Worm (Caenorhabditis elegans) whole organism, young adult: ENCODE data around the gene mpz-5.

Experiments used
- B0019.2 ChIP-seq: fragments of 200-800 bp; sonication (Bioruptor generic); conservative IDR thresholded peaks from 2 replicates; pipeline ENCODE4 v1.3.6; 2022; ENCODE audit warnings: missing genetic modification reagents, missing genetic modification characterization, missing compliant biosample characterization
- C06A6.2 ChIP-seq: fragments of 200-800 bp; sonication (Bioruptor generic); conservative IDR thresholded peaks from 2 replicates; pipeline ENCODE4 v1.3.6; 2022; ENCODE audit warnings: missing genetic modification characterization, missing compliant biosample characterization
- D2030.7 ChIP-seq: fragments of 200-800 bp; sonication (Bioruptor generic); IDR thresholded peaks from 2 replicates; pipeline ENCODE4 v1.3.6; 2022; ENCODE audit warnings: missing genetic modification reagents, missing genetic modification characterization, missing compliant biosample characterization
- F10E7.11 ChIP-seq: sonication (generic microtip); optimal IDR thresholded peaks from 2 replicates; lab custom pipeline; 2017; ENCODE audit warnings: mild to moderate bottlenecking, missing genetic modification characterization, moderate library complexity, missing compliant biosample characterization
- K11D2.4 ChIP-seq: fragments of 200-800 bp; sonication (Bioruptor generic); IDR thresholded peaks from 2 replicates; pipeline ENCODE4 v1.3.6; 2022; ENCODE audit warnings: missing genetic modification reagents, missing genetic modification characterization, missing compliant biosample characterization
- K12H6.12 ChIP-seq: fragments of 200-800 bp; sonication (Bioruptor generic); optimal IDR thresholded peaks from 2 replicates; lab custom pipeline; 2018; ENCODE audit warnings: mild to moderate bottlenecking, missing genetic modification characterization, missing compliant biosample characterization
- T07F8.4 ChIP-seq: sonication (generic microtip); optimal IDR thresholded peaks from 2 replicates; lab custom pipeline; 2016; ENCODE audit warnings: mild to moderate bottlenecking, missing genetic modification characterization, moderate library complexity, missing compliant biosample characterization
- Y56A3A.18 ChIP-seq: fragments of 200-800 bp; sonication (Bioruptor generic); IDR thresholded peaks from 2 replicates; pipeline ENCODE4 v1.3.6; 2022; ENCODE audit warnings: missing genetic modification reagents, missing genetic modification characterization, missing compliant biosample characterization
- Y79H2A.3 ChIP-seq: fragments of 200-800 bp; sonication (Bioruptor generic); conservative IDR thresholded peaks from 2 replicates; pipeline ENCODE4 v1.3.6; 2022; ENCODE audit warnings: missing genetic modification reagents, missing genetic modification characterization, missing compliant biosample characterization
- Y95B8A.8 ChIP-seq: fragments of 200-800 bp; sonication (Bioruptor generic); IDR thresholded peaks from 2 replicates; pipeline ENCODE4 v1.3.6; 2022; ENCODE audit warnings: missing genetic modification reagents, missing genetic modification characterization, missing compliant biosample characterization
- ZK185.1 ChIP-seq: sonication (generic microtip); optimal IDR thresholded peaks from 2 replicates; lab custom pipeline; 2016; ENCODE audit warnings: mild to moderate bottlenecking, missing genetic modification characterization, missing compliant biosample characterization; ENCODE audit not compliant: poor library complexity, severe bottlenecking
- atf-7 ChIP-seq: sonication (generic microtip); optimal IDR thresholded peaks from 2 replicates; lab custom pipeline; 2017; ENCODE audit warnings: mild to moderate bottlenecking, missing genetic modification characterization, missing compliant biosample characterization
- attf-3 ChIP-seq: fragments of 200-800 bp; sonication (Bioruptor generic); conservative IDR thresholded peaks from 2 replicates; pipeline ENCODE4 v1.3.6; 2022; ENCODE audit warnings: missing genetic modification reagents, missing genetic modification characterization, missing compliant biosample characterization
- attf-5 ChIP-seq: fragments of 200-800 bp; sonication (Bioruptor generic); optimal IDR thresholded peaks from 2 replicates; lab custom pipeline; 2018; ENCODE audit warnings: mild to moderate bottlenecking, missing genetic modification characterization, missing compliant biosample characterization
- ccch-3 ChIP-seq: fragments of 200-800 bp; sonication (Bioruptor generic); optimal IDR thresholded peaks from 2 replicates; lab custom pipeline; 2018; ENCODE audit warnings: mild to moderate bottlenecking, missing genetic modification characterization, missing compliant biosample characterization
- ceh-100 ChIP-seq: fragments of 200-800 bp; sonication (Bioruptor generic); IDR thresholded peaks from 2 replicates; pipeline ENCODE4 v1.3.6; 2022; ENCODE audit warnings: missing genetic modification reagents, missing genetic modification characterization, missing compliant biosample characterization
- ceh-27 ChIP-seq: fragments of 200-800 bp; sonication (Bioruptor generic); optimal IDR thresholded peaks from 2 replicates; lab custom pipeline; 2018; ENCODE audit warnings: mild to moderate bottlenecking, missing genetic modification characterization, moderate library complexity, missing compliant biosample characterization
- chd-7 ChIP-seq: sonication (generic microtip); optimal IDR thresholded peaks from 2 replicates; lab custom pipeline; 2016; ENCODE audit warnings: mild to moderate bottlenecking, missing genetic modification characterization, moderate library complexity, missing compliant biosample characterization
- die-1 ChIP-seq: sonication (generic microtip); optimal IDR thresholded peaks from 2 replicates; lab custom pipeline; 2016; ENCODE audit warnings: missing genotype, mild to moderate bottlenecking, missing genetic modification characterization, missing compliant biosample characterization
- egl-44 ChIP-seq: fragments of 200-800 bp; sonication (Bioruptor generic); IDR thresholded peaks from 2 replicates; pipeline ENCODE4 v1.3.6; 2022; ENCODE audit warnings: missing genetic modification reagents, missing genetic modification characterization, missing compliant biosample characterization
- gei-17 ChIP-seq: fragments of 200-800 bp; sonication (Bioruptor generic); optimal IDR thresholded peaks from 2 replicates; lab custom pipeline; 2018; ENCODE audit warnings: mild to moderate bottlenecking, missing genetic modification characterization, missing compliant biosample characterization
- hmg-1.2 ChIP-seq: fragments of 200-800 bp; sonication (Bioruptor generic); IDR thresholded peaks from 2 replicates; pipeline ENCODE4 v1.3.6; 2022; ENCODE audit warnings: missing genetic modification reagents, missing genetic modification characterization, missing compliant biosample characterization
- let-526 ChIP-seq: fragments of 200-800 bp; sonication (Bioruptor generic); IDR thresholded peaks from 2 replicates; pipeline ENCODE4 v1.3.6; 2022; ENCODE audit warnings: missing genetic modification reagents, missing genetic modification characterization, missing compliant biosample characterization
- lin-40 ChIP-seq: sonication (generic microtip); optimal IDR thresholded peaks from 2 replicates; lab custom pipeline; 2016; ENCODE audit warnings: missing genetic modification characterization, mild to moderate bottlenecking, missing compliant biosample characterization, missing genotype, missing genetic modification reagents
- lir-1 ChIP-seq: fragments of 200-800 bp; sonication (Bioruptor generic); conservative IDR thresholded peaks from 2 replicates; pipeline ENCODE4 v1.3.6; 2022; ENCODE audit warnings: missing genetic modification reagents, missing genetic modification characterization, missing compliant biosample characterization
- madf-6 ChIP-seq: fragments of 200-800 bp; sonication (Bioruptor generic); IDR thresholded peaks from 2 replicates; pipeline ENCODE4 v1.3.6; 2022; ENCODE audit warnings: missing genetic modification reagents, missing genetic modification characterization, missing compliant biosample characterization
- madf-8 ChIP-seq: fragments of 200-800 bp; sonication (Bioruptor generic); conservative IDR thresholded peaks from 2 replicates; pipeline ENCODE4 v1.3.6; 2022; ENCODE audit warnings: missing genetic modification reagents, missing genetic modification characterization, missing compliant biosample characterization
- mcd-1 ChIP-seq: fragments of 200-800 bp; sonication (Bioruptor generic); IDR thresholded peaks from 2 replicates; pipeline ENCODE4 v1.3.6; 2022; ENCODE audit warnings: missing genetic modification reagents, missing genetic modification characterization, missing compliant biosample characterization
- mel-28 ChIP-seq: sonication (generic microtip); optimal IDR thresholded peaks from 2 replicates; lab custom pipeline; 2016; ENCODE audit warnings: borderline replicate concordance, mild to moderate bottlenecking, missing genetic modification characterization, missing compliant biosample characterization
- nfya-1 ChIP-seq: sonication (generic microtip); optimal IDR thresholded peaks from 2 replicates; lab custom pipeline; 2017; ENCODE audit warnings: antibody characterized with exemption, missing compliant biosample characterization, missing genetic modification characterization, borderline replicate concordance; ENCODE audit not compliant: insufficient read depth
- nfyb-1 ChIP-seq: fragments of 200-800 bp; sonication (Bioruptor generic); IDR thresholded peaks from 2 replicates; pipeline ENCODE4 v1.3.6; 2022; ENCODE audit warnings: missing genetic modification reagents, missing genetic modification characterization, missing compliant biosample characterization
- pbrm-1 ChIP-seq: fragments of 200-800 bp; sonication (Bioruptor generic); IDR thresholded peaks from 2 replicates; pipeline ENCODE4 v1.3.6; 2022; ENCODE audit warnings: missing genetic modification reagents, missing genetic modification characterization, missing compliant biosample characterization
- rcor-1 ChIP-seq: fragments of 200-800 bp; sonication (Bioruptor generic); IDR thresholded peaks from 2 replicates; pipeline ENCODE4 v1.3.6; 2022; ENCODE audit warnings: missing genetic modification reagents, missing genetic modification characterization, missing compliant biosample characterization
- repo-1 ChIP-seq: sonication (generic microtip); optimal IDR thresholded peaks from 2 replicates; lab custom pipeline; 2017; ENCODE audit warnings: mild to moderate bottlenecking, missing genetic modification characterization, missing compliant biosample characterization
- rpc-1 ChIP-seq, 2 experiments: fragments of 150-350 bp in 1 of 2; sonication (generic microtip) in 1 of 2; optimal IDR thresholded peaks; 2 replicates each; lab custom pipeline; 2014 to 2018; ENCODE audit warnings: missing biosample characterization in 1 of 2, missing genetic modification characterization in 1 of 2, missing genetic modification reagents in 1 of 2, missing genotype in 1 of 2
- sea-2 ChIP-seq: fragments of 200-800 bp; sonication (Bioruptor generic); IDR thresholded peaks from 2 replicates; pipeline ENCODE4 v1.3.6; 2022; ENCODE audit warnings: missing genetic modification characterization, missing compliant biosample characterization
- snpc-4 ChIP-seq, 5 experiments: fragments of 150-350 bp in 1 of 5; sonication (generic microtip) in 4 of 5; optimal IDR thresholded peaks; 2 replicates each; lab custom pipeline; 2014 to 2018; ENCODE audit warnings: missing genetic modification characterization in 5 of 5, missing biosample characterization in 3 of 5, antibody characterized with exemption in 2 of 5, mild to moderate bottlenecking in 2 of 5, missing compliant biosample characterization in 2 of 5, missing genotype in 2 of 5, moderate library complexity in 2 of 5, missing genetic modification reagents in 1 of 5
- somi-1 ChIP-seq: fragments of 200-800 bp; sonication (Bioruptor generic); optimal IDR thresholded peaks from 2 replicates; lab custom pipeline; 2018; ENCODE audit warnings: mild to moderate bottlenecking, missing genetic modification characterization, missing compliant biosample characterization
- tbx-9 ChIP-seq: sonication (generic microtip); optimal IDR thresholded peaks from 2 replicates; lab custom pipeline; 2016; ENCODE audit warnings: borderline replicate concordance, missing genetic modification characterization, inconsistent platforms, missing compliant biosample characterization
- ztf-28 ChIP-seq: fragments of 200-800 bp; sonication (Bioruptor generic); IDR thresholded peaks from 2 replicates; pipeline ENCODE4 v1.3.6; 2022; ENCODE audit warnings: missing genetic modification reagents, missing genetic modification characterization, missing compliant biosample characterization

mpz-5 gene

ce11 chrIV:10417781-10418180 is 44.2 kb upstream of the mpz-5 start, which contains the start of gene F13B12.6:
Gene F13B12.6, minus strand, starts transcription at chrIV:10417881.
- TF ChIP-seq let-526 (no peak), gei-17 (no peak), nfyb-1 (GFP tag; lab: Robert Waterston, UW) (no peak), snpc-4 (GFP tag; optimal IDR thresholded peaks at IDR 0.05; lab: Kevin White, UChicago) (no peak), snpc-4 (tag; optimal IDR thresholded peaks at IDR 0.05; lab: Kevin White, UChicago) (no peak), mcd-1 (GFP tag; lab: Robert Waterston, UW) (no peak)

- TF ChIP-seq mcd-1 (GFP tag; lab: Robert Waterston, UW) (no peak), attf-3 (GFP tag; lab: Robert Waterston, UW) (no peak), ceh-27 (GFP tag; lab: Kevin White, UChicago) (no peak), egl-44 (GFP tag; lab: Robert Waterston, UW) (no peak), Y56A3A.18 (no peak), Y95B8A.8 (GFP tag; lab: Robert Waterston, UW) (no peak), ztf-28 (GFP tag; lab: Robert Waterston, UW) (no peak), B0019.2 (no peak), ccch-3 (no peak), atf-7 (tag; lab: Kevin White, UChicago) (no peak), nfya-1 (tag; lab: Kevin White, UChicago) (no peak), somi-1 (GFP tag; lab: Kevin White, UChicago) (no peak), D2030.7 (no peak), K11D2.4 (no peak), Y79H2A.3 (GFP tag; lab: Robert Waterston, UW) (no peak), tbx-9 (tag; lab: Kevin White, UChicago) (no peak), madf-8 (GFP tag; lab: Robert Waterston, UW) (no peak)
Observed at ce11 chrIV:10413828-10414227, 40.2 kb upstream of the mpz-5 start, which contains the start of gene R10H10.7. Gene R10H10.7, minus strand, starts transcription at chrIV:10413928.

- no peak for TF ChIP-seq madf-6 (GFP tag; lab: Robert Waterston, UW)
- TF ChIP-seq T07F8.4 (tag; lab: Kevin White, UChicago), result no peak
- no peak for TF ChIP-seq C06A6.2 (GFP tag; lab: Robert Waterston, UW)
- TF ChIP-seq, all 124 proteins: peak for 0
Observed at ce11 chrIV:10409377-10409776, 35.8 kb upstream of the mpz-5 start, which contains the start of gene rfk-1. Gene rfk-1, minus strand, starts transcription at chrIV:10409477.

- TF ChIP-seq somi-1 (GFP tag; lab: Kevin White, UChicago), result peak; percentile 58
- TF ChIP-seq pbrm-1 (GFP tag; lab: Robert Waterston, UW), result peak; percentile 8; the same call in 1 of the 2 replicates
- TF ChIP-seq lir-1 (GFP tag; lab: Robert Waterston, UW), result no peak
- 0 out of 2 replicates have a peak, but pooled peaks have one; percentile 9 for TF ChIP-seq rcor-1 (GFP tag; lab: Robert Waterston, UW)
- TF ChIP-seq K12H6.12, result peak; percentile 76
- no peak for TF ChIP-seq F10E7.11 (tag; lab: Kevin White, UChicago)
- TF ChIP-seq ceh-100 (GFP tag; lab: Robert Waterston, UW), result no peak
- TF ChIP-seq chd-7 (tag; lab: Kevin White, UChicago), result peak; percentile 71
- no peak for TF ChIP-seq rpc-1 (optimal IDR thresholded peaks at IDR 0.05; lab: Kevin White, UChicago)
- TF ChIP-seq rpc-1 (tag; optimal IDR thresholded peaks at IDR 0.05; lab: Kevin White, UChicago), result no peak
- TF ChIP-seq lin-40 (tag; lab: Kevin White, UChicago), result peak; percentile 54
- TF ChIP-seq ZK185.1 (tag; lab: Kevin White, UChicago), result peak; percentile 10
- no peak for TF ChIP-seq sea-2 (GFP tag; lab: Robert Waterston, UW)
- TF ChIP-seq repo-1 (tag; lab: Kevin White, UChicago), result no peak
- no peak for TF ChIP-seq mel-28
- peak; percentile 13 for TF ChIP-seq die-1 (tag; lab: Kevin White, UChicago)
- peak; percentile 59; the same call in 1 of the 2 replicates for TF ChIP-seq hmg-1.2 (GFP tag; lab: Robert Waterston, UW)
- peak; percentile 19 for TF ChIP-seq attf-5 (GFP tag; lab: Kevin White, UChicago)
Observed at ce11 chrIV:10403193-10404058, 29.8 kb upstream of the mpz-5 start, which contains the start of gene gpa-7. Gene gpa-7, plus strand, starts transcription at chrIV:10404008.
